Worm (Caenorhabditis elegans) whole organism, L1 larva: ENCODE data around the gene cyn-16.

ENCODE experiments used
- blmp-1 ChIP-seq: fragments of 150-350 bp; optimal IDR thresholded peaks from 2 replicates; lab custom pipeline; 2014; ENCODE audit warnings: missing biosample characterization, missing genetic modification characterization
- egl-27 ChIP-seq, 2 experiments: fragments of 150-350 bp in 1 of 2; sonication (generic microtip); optimal IDR thresholded peaks; 3 replicates each; lab custom pipeline; 2017 to 2018; ENCODE audit warnings: missing biosample characterization in 2 of 2, missing genetic modification characterization in 2 of 2, missing genetic modification reagents in 2 of 2
- hpl-2 ChIP-seq: fragments of 150-350 bp; optimal IDR thresholded peaks from 2 replicates; lab custom pipeline; 2014; ENCODE audit warnings: missing biosample characterization, missing genetic modification reagents, missing genetic modification characterization
- mdl-1 ChIP-seq, 2 experiments: fragments of 150-350 bp; optimal IDR thresholded peaks; 2 replicates each; lab custom pipeline; 2014 to 2017; ENCODE audit warnings: missing biosample characterization in 2 of 2, missing genetic modification characterization in 2 of 2, inconsistent platforms in 1 of 2
- nhr-237 ChIP-seq: fragments of 150-350 bp; optimal IDR thresholded peaks from 2 replicates; lab custom pipeline; 2014; ENCODE audit warnings: missing biosample characterization, missing genetic modification characterization
- unc-62 ChIP-seq: fragments of 150-350 bp; optimal IDR thresholded peaks from 2 replicates; lab custom pipeline; 2014; ENCODE audit warnings: missing biosample characterization, missing genetic modification reagents, missing genetic modification characterization
- ztf-11 ChIP-seq, 2 experiments: sonication (generic microtip); optimal IDR thresholded peaks; 2 replicates each; lab custom pipeline; 2016 to 2017; ENCODE audit warnings: missing genetic modification characterization in 2 of 2, missing biosample characterization in 1 of 2, missing compliant biosample characterization in 1 of 2

ce11 chrII:11978478-11978877 lies 58.1 kb downstream of the cyn-16 start:
- no peak for TF ChIP-seq blmp-1
- no peak for TF ChIP-seq unc-62 (GFP tag; lab: Kevin White, UChicago)
- no peak for TF ChIP-seq egl-27 (tag; optimal IDR thresholded peaks at IDR 0.05; lab: Kevin White, UChicago)
- no peak for TF ChIP-seq ztf-11 (tag; optimal IDR thresholded peaks at IDR 0.05; lab: Kevin White, UChicago)
- no peak for TF ChIP-seq mdl-1 (tag; optimal IDR thresholded peaks at IDR 0.05; lab: Kevin White, UChicago)
- no peak for TF ChIP-seq nhr-237 (tag; lab: Kevin White, UChicago)
- no peak for TF ChIP-seq hpl-2 (GFP tag; lab: Kevin White, UChicago)
